Worm (Caenorhabditis elegans): Measurements from ENCODE around the gene cit-1.1.

The cit-1.1 gene

DNA sequence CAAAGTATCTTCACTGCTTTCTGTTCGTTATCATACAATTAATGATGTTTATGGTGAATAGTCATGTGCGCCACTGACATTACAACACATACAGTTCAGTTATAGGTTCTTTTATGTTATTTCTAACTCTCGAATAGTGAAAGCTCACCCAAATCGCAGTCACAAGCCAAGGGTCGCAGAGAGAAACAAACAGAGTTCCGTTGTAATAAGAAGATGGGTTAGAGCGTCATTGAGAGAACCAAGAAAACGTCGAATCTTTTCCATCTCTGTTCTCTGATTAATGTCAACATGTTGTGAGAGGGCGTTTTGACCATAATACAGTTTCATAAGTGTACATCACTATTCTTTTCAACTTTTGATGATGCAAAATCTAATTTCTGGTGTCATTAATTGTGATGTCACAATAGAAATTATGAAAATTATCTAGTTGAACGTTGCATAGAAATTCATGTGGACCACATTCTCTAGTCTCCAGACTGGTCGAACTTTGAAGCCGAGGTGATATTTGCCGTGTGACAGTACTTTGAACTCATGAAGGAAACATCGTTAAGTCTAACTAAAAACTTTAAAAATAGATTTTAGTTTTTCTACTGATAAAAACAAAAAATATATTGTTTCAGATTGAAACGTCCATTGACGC, 35.5 kb downstream of the cit-1.1 start (continued):
- TF ChIP-seq C16A3.4 (tag; optimal IDR thresholded peaks at IDR 0.05) (peak; percentile 16), unc-130 (tag; optimal IDR thresholded peaks at IDR 0.05) (no peak), nhr-20 (tag; optimal IDR thresholded peaks at IDR 0.05) (peak; percentile 68), sox-4 (tag; optimal IDR thresholded peaks at IDR 0.05) (no peak)

DNA sequence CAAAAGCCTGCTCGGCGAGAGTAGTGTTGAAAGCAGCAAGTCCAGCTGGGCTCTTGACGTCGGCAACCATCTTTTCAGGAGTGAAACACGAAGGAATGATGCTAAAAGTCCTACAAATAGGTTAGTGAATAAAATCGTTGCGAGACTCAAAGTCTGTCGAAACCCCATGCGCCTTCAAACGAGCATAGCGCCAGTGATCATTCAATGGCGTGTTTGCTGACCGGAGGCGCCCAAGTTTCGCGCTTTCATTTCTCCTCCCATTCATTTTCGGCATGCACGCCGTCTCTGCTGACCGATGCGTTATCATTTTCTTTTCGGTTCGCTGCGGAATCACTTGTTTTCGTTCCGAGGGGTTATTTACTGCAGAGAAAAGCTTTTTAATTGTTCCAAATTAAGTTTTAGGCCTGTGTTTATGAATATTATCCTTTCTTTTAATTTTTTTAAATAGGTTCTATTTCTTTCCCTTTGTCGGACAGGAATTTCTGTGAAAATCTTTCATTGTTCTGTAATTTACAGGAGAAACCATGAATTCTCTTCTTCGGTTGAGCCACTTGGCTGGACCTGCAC, 36.3 kb downstream of the cit-1.1 start, which contains the start of the genes eef-1B.1 and aco-2:
Gene eef-1B.1, minus strand, starts transcription at position 186 of the 567 bp plus-strand sequence.
Gene aco-2, plus strand, starts transcription at position 517 of the 567 bp plus-strand sequence.
- TF ChIP-seq unc-30 (tag; optimal IDR thresholded peaks at IDR 0.05) (no peak), zip-4 (GFP tag; optimal IDR thresholded peaks at IDR 0.05) (peak; percentile 83), skn-1 (tag; optimal IDR thresholded peaks at IDR 0.05) (peak; percentile 90), lsy-2 (tag; optimal IDR thresholded peaks at IDR 0.05) (peak; percentile 94 to 96), swsn-7 (tag; optimal IDR thresholded peaks at IDR 0.05) (peak; percentile 95), fkh-10 (GFP tag; optimal IDR thresholded peaks at IDR 0.05) (peak; percentile 43), ceh-8 (GFP tag; optimal IDR thresholded peaks at IDR 0.05) (peak; percentile 64), efl-1 (optimal IDR thresholded peaks at IDR 0.05) (peak; percentile 91 to 93), efl-1 (GFP tag; optimal IDR thresholded peaks at IDR 0.05 in 1 of 2) (peak; percentile 83 to 98), nhr-28 (tag; optimal IDR thresholded peaks at IDR 0.05) (no peak), mdl-1 (tag; optimal IDR thresholded peaks at IDR 0.05) (peak in 1 of 2 experiments; percentile 93), nhr-77 (tag; optimal IDR thresholded peaks at IDR 0.05) (peak; percentile 87), snpc-4 (tag; optimal IDR thresholded peaks at IDR 0.05) (peak; percentile 85), hlh-4 (tag; optimal IDR thresholded peaks at IDR 0.05) (no peak), mab-9 (GFP tag; IDR thresholded peaks at IDR 0.05) (peak; percentile 90), zag-1 (tag; optimal IDR thresholded peaks at IDR 0.05) (peak; percentile 2), sox-4 (tag; optimal IDR thresholded peaks at IDR 0.05) (peak; percentile 70), C34B4.2 (tag; optimal IDR thresholded peaks at IDR 0.05) (no peak), xbp-1 (tag; optimal IDR thresholded peaks at IDR 0.05) (peak; percentile 92), nhr-76 (tag; optimal IDR thresholded peaks at IDR 0.05) (no peak), nhr-20 (tag; optimal IDR thresholded peaks at IDR 0.05) (peak; percentile 97), pax-3 (tag; optimal IDR thresholded peaks at IDR 0.05) (peak; percentile 78), F16B12.6 (tag; optimal IDR thresholded peaks at IDR 0.05) (peak; percentile 73), mep-1 (tag; optimal IDR thresholded peaks at IDR 0.05) (peak; percentile 91), isw-1 (GFP tag; IDR thresholded peaks at IDR 0.05) (peak; percentile 89), hpl-2 (GFP tag; optimal IDR thresholded peaks at IDR 0.05) (peak; percentile 74), snu-23 (GFP tag; optimal IDR thresholded peaks at IDR 0.05) (peak; percentile 97), pqm-1 (tag; optimal IDR thresholded peaks at IDR 0.05) (no peak), nhr-84 (tag; optimal IDR thresholded peaks at IDR 0.05) (no peak), vab-15 (tag; optimal IDR thresholded peaks at IDR 0.05) (peak; percentile 33), lin-13 (GFP tag; optimal IDR thresholded peaks at IDR 0.05) (peak; percentile 96), nhr-11 (tag; optimal IDR thresholded peaks at IDR 0.05) (peak; percentile 43), fos-1 (tag; optimal IDR thresholded peaks at IDR 0.05) (peak; percentile 81), unc-130 (tag; optimal IDR thresholded peaks at IDR 0.05) (peak; percentile 98), nhr-71 (tag; optimal IDR thresholded peaks at IDR 0.05) (peak; percentile 96), unc-98 (GFP tag; IDR thresholded peaks at IDR 0.05) (no peak), ceh-88 (GFP tag; IDR thresholded peaks at IDR 0.05) (peak; percentile 62), ztf-4 (tag; optimal IDR thresholded peaks at IDR 0.05) (peak; percentile 89), mef-2 (tag; optimal IDR thresholded peaks at IDR 0.05) (peak; percentile 33), nhr-47 (tag; optimal IDR thresholded peaks at IDR 0.05) (peak; percentile 96), ceh-90 (tag; optimal IDR thresholded peaks at IDR 0.05) (no peak), aly-2 (tag; optimal IDR thresholded peaks at IDR 0.05) (peak; percentile 38), irx-1 (tag; optimal IDR thresholded peaks at IDR 0.05) (peak; percentile 78), grh-1 (GFP tag; IDR thresholded peaks at IDR 0.05) (peak; percentile 88), lin-14 (GFP tag; optimal IDR thresholded peaks at IDR 0.05) (peak; percentile 95), nhr-90 (tag; optimal IDR thresholded peaks at IDR 0.05; ENCODE audit: poor library complexity) (peak; percentile 95), unc-62 (GFP tag; optimal IDR thresholded peaks at IDR 0.05) (no peak), nhr-237 (tag; optimal IDR thresholded peaks at IDR 0.05) (peak; percentile 39), tlp-1 (tag; optimal IDR thresholded peaks at IDR 0.05) (no peak), aha-1 (tag; optimal IDR thresholded peaks at IDR 0.05) (peak; percentile 62)
